Worm (Caenorhabditis elegans) whole organism, late embryonic: ENCODE measurements around the gene mltn-5.

Experiments used
- C08G9.2 ChIP-seq: sonication (generic microtip); optimal IDR thresholded peaks from 2 replicates; lab custom pipeline; 2016; ENCODE audit warnings: mild to moderate bottlenecking, missing genetic modification characterization, moderate library complexity, missing compliant biosample characterization
- F13H6.1 ChIP-seq: sonication (generic microtip); optimal IDR thresholded peaks from 2 replicates; lab custom pipeline; 2016; ENCODE audit warnings: missing genetic modification characterization, missing compliant biosample characterization
- K09A11.1 ChIP-seq: sonication (generic microtip); optimal IDR thresholded peaks from 2 replicates; lab custom pipeline; 2017; ENCODE audit warnings: antibody characterized with exemption, mild to moderate bottlenecking, missing genetic modification characterization, missing compliant biosample characterization; ENCODE audit not compliant: insufficient read depth
- Y22D7AL.16 ChIP-seq: sonication (generic microtip); optimal IDR thresholded peaks from 2 replicates; lab custom pipeline; 2016; ENCODE audit warnings: missing genetic modification characterization, missing compliant biosample characterization
- ceh-14 ChIP-seq: sonication (generic microtip); optimal IDR thresholded peaks from 2 replicates; lab custom pipeline; 2016; ENCODE audit warnings: missing genotype, missing genetic modification characterization, missing compliant biosample characterization
- ceh-18 ChIP-seq: sonication (generic microtip); optimal IDR thresholded peaks from 2 replicates; lab custom pipeline; 2016; ENCODE audit warnings: missing genetic modification characterization, missing compliant biosample characterization
- ceh-19 ChIP-seq: fragments of 200-800 bp; sonication (Bioruptor generic); optimal IDR thresholded peaks from 2 replicates; lab custom pipeline; 2018; ENCODE audit warnings: mild to moderate bottlenecking, missing genetic modification characterization, missing compliant biosample characterization
- ceh-48 ChIP-seq: sonication (generic microtip); optimal IDR thresholded peaks from 2 replicates; lab custom pipeline; 2016; ENCODE audit warnings: missing genetic modification characterization, inconsistent platforms, missing compliant biosample characterization
- ceh-9 ChIP-seq: sonication (generic microtip); optimal IDR thresholded peaks from 2 replicates; lab custom pipeline; 2016; ENCODE audit warnings: mild to moderate bottlenecking, missing genetic modification characterization, inconsistent platforms, missing compliant biosample characterization
- che-1 ChIP-seq: sonication (generic microtip); optimal IDR thresholded peaks from 2 replicates; lab custom pipeline; 2016; ENCODE audit warnings: mild to moderate bottlenecking, missing genetic modification characterization, missing compliant biosample characterization
- elt-2 ChIP-seq: sonication (generic microtip); optimal IDR thresholded peaks from 2 replicates; lab custom pipeline; 2016; ENCODE audit warnings: missing genetic modification reagents, missing genetic modification characterization, missing compliant biosample characterization
- eyg-1 ChIP-seq: sonication (generic microtip); optimal IDR thresholded peaks from 2 replicates; lab custom pipeline; 2016; ENCODE audit warnings: missing genotype, missing genetic modification characterization, missing compliant biosample characterization
- gmeb-2 ChIP-seq: sonication (generic microtip); optimal IDR thresholded peaks from 2 replicates; lab custom pipeline; 2016; ENCODE audit warnings: missing genetic modification characterization, inconsistent platforms, missing compliant biosample characterization
- hlh-13 ChIP-seq: fragments of 200-800 bp; sonication (Bioruptor generic); optimal IDR thresholded peaks from 2 replicates; lab custom pipeline; 2018; ENCODE audit warnings: mild to moderate bottlenecking, missing genetic modification characterization, missing compliant biosample characterization
- hlh-15 ChIP-seq: sonication (generic microtip); optimal IDR thresholded peaks from 2 replicates; lab custom pipeline; 2016; ENCODE audit warnings: missing genetic modification characterization, missing compliant biosample characterization
- hlh-30 ChIP-seq: sonication (generic microtip); optimal IDR thresholded peaks from 2 replicates; lab custom pipeline; 2017; ENCODE audit warnings: antibody characterized with exemption, missing genetic modification characterization, missing compliant biosample characterization; ENCODE audit not compliant: insufficient read depth
- hlh-6 ChIP-seq: sonication (generic microtip); optimal IDR thresholded peaks from 2 replicates; lab custom pipeline; 2016; ENCODE audit warnings: missing genotype, missing genetic modification characterization, missing compliant biosample characterization
- nhr-11 ChIP-seq: fragments of 150-350 bp; optimal IDR thresholded peaks from 2 replicates; lab custom pipeline; 2014; ENCODE audit warnings: missing biosample characterization, missing genetic modification characterization
- nhr-232 ChIP-seq: sonication (generic microtip); optimal IDR thresholded peaks from 2 replicates; lab custom pipeline; 2016; ENCODE audit warnings: missing genetic modification characterization, missing compliant biosample characterization
- npax-4 ChIP-seq: sonication (generic microtip); optimal IDR thresholded peaks from 2 replicates; lab custom pipeline; 2016; ENCODE audit warnings: missing genetic modification characterization, missing compliant biosample characterization
- odd-2 ChIP-seq: sonication (generic microtip); optimal IDR thresholded peaks from 2 replicates; lab custom pipeline; 2017; ENCODE audit warnings: antibody characterized with exemption, mild to moderate bottlenecking, missing genetic modification characterization, missing compliant biosample characterization
- pat-9 ChIP-seq: fragments of 200-800 bp; sonication (Bioruptor generic); optimal IDR thresholded peaks from 2 replicates; lab custom pipeline; 2018; ENCODE audit warnings: mild to moderate bottlenecking, missing genetic modification characterization, moderate library complexity, missing compliant biosample characterization
- pha-2 ChIP-seq: sonication (generic microtip); optimal IDR thresholded peaks from 2 replicates; lab custom pipeline; 2017; ENCODE audit warnings: mild to moderate bottlenecking, missing genetic modification characterization, missing compliant biosample characterization
- pha-4 ChIP-seq: fragments of 150-350 bp; optimal IDR thresholded peaks from 2 replicates; lab custom pipeline; 2018; ENCODE audit warnings: missing biosample characterization, missing genetic modification reagents, missing genetic modification characterization
- pqm-1 ChIP-seq: sonication (generic microtip); optimal IDR thresholded peaks from 2 replicates; lab custom pipeline; 2016; ENCODE audit warnings: missing genetic modification characterization, missing compliant biosample characterization
- ref-2 ChIP-seq: sonication (generic microtip); optimal IDR thresholded peaks from 2 replicates; lab custom pipeline; 2016; ENCODE audit warnings: missing genetic modification characterization, missing compliant biosample characterization
- sox-4 ChIP-seq: sonication (generic microtip); optimal IDR thresholded peaks from 2 replicates; lab custom pipeline; 2017; ENCODE audit warnings: mild to moderate bottlenecking, missing genetic modification characterization, inconsistent platforms, missing compliant biosample characterization
- tbx-2 ChIP-seq: sonication (generic microtip); optimal IDR thresholded peaks from 2 replicates; lab custom pipeline; 2016; ENCODE audit warnings: missing genetic modification characterization, missing compliant biosample characterization
- tbx-7 ChIP-seq: sonication (generic microtip); optimal IDR thresholded peaks from 2 replicates; lab custom pipeline; 2016; ENCODE audit warnings: missing genotype, missing genetic modification characterization, missing compliant biosample characterization
- ttx-3 ChIP-seq: sonication (generic microtip); optimal IDR thresholded peaks from 2 replicates; lab custom pipeline; 2016; ENCODE audit warnings: missing genetic modification reagents, missing genetic modification characterization, missing compliant biosample characterization
- unc-42 ChIP-seq: sonication (generic microtip); optimal IDR thresholded peaks from 2 replicates; lab custom pipeline; 2016; ENCODE audit warnings: missing genotype, missing genetic modification characterization, missing compliant biosample characterization
- unc-55 ChIP-seq: sonication (generic microtip); optimal IDR thresholded peaks from 2 replicates; lab custom pipeline; 2017; ENCODE audit warnings: missing biosample characterization, missing genetic modification reagents, missing genetic modification characterization
- unc-86 ChIP-seq: sonication (generic microtip); optimal IDR thresholded peaks from 2 replicates; lab custom pipeline; 2016; ENCODE audit warnings: missing genetic modification characterization, missing compliant biosample characterization
- zip-5 ChIP-seq: sonication (generic microtip); optimal IDR thresholded peaks from 2 replicates; lab custom pipeline; 2016; ENCODE audit warnings: missing genetic modification characterization, missing compliant biosample characterization
- ztf-16 ChIP-seq: sonication (generic microtip); optimal IDR thresholded peaks from 2 replicates; lab custom pipeline; 2017; ENCODE audit warnings: missing genetic modification characterization, missing compliant biosample characterization

The mltn-5 gene

ce11 chrII:13961567-13961966 lies 36.6 kb downstream of the mltn-5 start:
- TF ChIP-seq pha-2 (tag; lab: Kevin White, UChicago) (no peak), sox-4 (tag; lab: Kevin White, UChicago) (no peak)

DNA sequence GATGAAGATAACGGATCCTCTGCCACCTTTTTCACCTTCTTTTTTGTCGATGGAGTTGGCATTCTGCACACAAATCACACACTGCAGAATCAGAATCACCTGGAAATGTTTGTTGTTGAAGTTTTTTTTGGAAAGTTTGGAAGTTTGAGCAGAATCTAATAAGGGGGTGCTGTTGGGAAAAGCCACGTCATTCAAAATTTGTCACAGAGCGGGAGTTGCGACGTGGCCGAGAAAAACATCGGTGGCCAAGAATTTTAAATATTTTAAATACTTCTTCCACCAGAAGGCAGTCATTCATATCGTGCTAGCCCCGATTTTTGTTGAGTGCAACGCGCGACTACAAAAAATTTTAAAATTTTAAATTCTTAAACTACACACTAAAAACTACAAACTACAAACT lies 37.3 kb downstream of the mltn-5 start, which contains the start of gene rpi-1:
Gene rpi-1 (minus strand): TSS at position 101 of the 400 bp plus-strand sequence.
- TF ChIP-seq zip-5 (tag; lab: Kevin White, UChicago) (no peak), gmeb-2 (tag; lab: Kevin White, UChicago) (no peak), nhr-232 (tag; lab: Kevin White, UChicago) (no peak), unc-55 (no peak), hlh-15 (tag; lab: Kevin White, UChicago) (no peak), hlh-30 (no peak), hlh-13 (GFP tag; lab: Kevin White, UChicago) (no peak), ceh-9 (tag; lab: Kevin White, UChicago) (no peak), unc-86 (tag; lab: Kevin White, UChicago) (no peak), ceh-48 (tag; lab: Kevin White, UChicago) (no peak), K09A11.1 (tag; lab: Kevin White, UChicago) (no peak), elt-2 (tag; lab: Kevin White, UChicago) (no peak), tbx-2 (tag; lab: Kevin White, UChicago) (no peak), ceh-19 (GFP tag; lab: Kevin White, UChicago) (no peak), sox-4 (tag; lab: Kevin White, UChicago) (no peak), eyg-1 (tag; lab: Kevin White, UChicago) (no peak), ceh-18 (tag; lab: Kevin White, UChicago) (no peak)

DNA sequence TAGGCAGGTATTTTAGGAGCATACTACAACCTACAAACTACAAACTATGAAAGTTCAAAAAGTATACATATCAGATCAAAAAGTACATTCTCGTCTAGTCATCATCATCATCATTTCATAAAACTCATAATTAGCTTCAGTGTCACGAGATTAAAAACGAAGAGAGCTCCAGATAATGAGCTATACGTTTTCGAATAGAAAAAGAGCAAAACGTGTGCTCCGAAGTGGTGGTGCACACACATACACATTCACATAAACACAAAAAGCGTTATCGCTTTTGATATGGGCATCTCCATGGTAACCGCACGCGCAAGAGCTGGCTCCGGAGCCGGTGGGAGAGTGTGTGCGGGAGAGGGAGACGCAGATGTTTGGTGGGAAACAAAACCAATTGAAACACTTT lies 39.3 kb downstream of the mltn-5 start:
- TF ChIP-seq ceh-14 (tag; lab: Kevin White, UChicago): peak; percentile 17
- TF ChIP-seq ceh-48 (tag; lab: Kevin White, UChicago): no peak

DNA sequence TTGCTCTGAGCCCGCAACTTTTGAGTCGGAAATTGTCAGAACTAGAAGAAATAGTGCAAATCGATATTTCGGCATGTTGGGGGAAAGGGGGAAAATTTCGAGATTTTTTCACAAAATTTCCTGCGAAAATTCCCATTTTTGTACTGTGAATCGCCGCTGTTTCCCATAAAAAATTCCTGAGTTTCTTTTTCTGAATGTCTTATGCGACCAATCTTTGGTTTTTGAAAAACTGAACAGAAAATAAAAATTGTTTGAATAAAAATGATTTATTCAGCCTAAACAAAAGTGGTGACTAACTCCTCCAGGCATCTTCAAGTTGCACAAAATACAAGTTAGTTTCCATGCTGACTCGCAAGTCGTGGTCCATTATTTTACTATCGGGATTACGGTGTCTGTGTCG lies 41.2 kb downstream of the mltn-5 start, which contains the start of gene W07G1.7:
Gene W07G1.7 (minus strand): TSS at position 101 of the 400 bp plus-strand sequence.
- no peak for TF ChIP-seq ceh-48 (tag; lab: Kevin White, UChicago)
- TF ChIP-seq hlh-6 (tag; lab: Kevin White, UChicago): no peak
- no peak for TF ChIP-seq che-1 (tag; lab: Kevin White, UChicago)
- no peak for TF ChIP-seq ttx-3 (tag; lab: Kevin White, UChicago)
- no peak for TF ChIP-seq pqm-1 (tag; lab: Kevin White, UChicago)
- no peak for TF ChIP-seq ref-2 (tag; lab: Kevin White, UChicago)
- TF ChIP-seq ceh-14 (tag; lab: Kevin White, UChicago): no peak
- no peak for TF ChIP-seq pat-9 (tag; lab: Kevin White, UChicago)
- no peak for TF ChIP-seq hlh-13 (GFP tag; lab: Kevin White, UChicago)
- TF ChIP-seq, all 69 proteins: peak for 0

DNA sequence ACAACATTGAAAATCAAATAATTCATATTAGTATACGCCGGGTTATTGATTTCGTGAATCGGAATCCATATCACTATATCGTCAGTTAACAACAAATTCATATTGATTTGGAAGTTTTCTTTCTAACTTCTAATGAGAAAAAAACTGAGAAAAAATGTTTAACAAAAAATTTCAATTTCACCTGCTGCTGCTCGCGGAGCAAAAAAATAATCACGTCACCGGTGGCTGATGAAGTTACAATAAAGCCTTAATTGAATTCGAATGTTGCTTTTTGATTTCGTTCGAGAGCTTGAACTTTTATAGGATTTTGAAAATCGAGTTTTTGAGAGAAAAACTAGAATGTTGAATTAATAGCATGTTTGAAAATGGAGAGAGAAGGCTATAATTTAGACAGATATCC lies 44.0 kb downstream of the mltn-5 start, which contains the start of gene sre-43:
Gene sre-43 (minus strand): TSS at position 101 of the 400 bp plus-strand sequence.
- TF ChIP-seq F13H6.1: no peak
- no peak for TF ChIP-seq Y22D7AL.16 (tag; lab: Kevin White, UChicago)
- TF ChIP-seq ztf-16: no peak
- no peak for TF ChIP-seq elt-2 (tag; lab: Kevin White, UChicago)
- TF ChIP-seq unc-42 (tag; lab: Kevin White, UChicago): no peak
- no peak for TF ChIP-seq tbx-2 (tag; lab: Kevin White, UChicago)
- TF ChIP-seq pha-2 (tag; lab: Kevin White, UChicago): no peak
- no peak for TF ChIP-seq hlh-30
- TF ChIP-seq ceh-19 (GFP tag; lab: Kevin White, UChicago): no peak

ce11 chrII:13972199-13972598 lies 47.2 kb downstream of the mltn-5 start:
- TF ChIP-seq pat-9 (tag; lab: Kevin White, UChicago) (no peak), tbx-2 (tag; lab: Kevin White, UChicago) (no peak), tbx-7 (tag; lab: Kevin White, UChicago) (no peak), npax-4 (tag; lab: Kevin White, UChicago) (no peak), nhr-11 (tag; lab: Kevin White, UChicago) (no peak), hlh-13 (GFP tag; lab: Kevin White, UChicago) (no peak), pha-4 (tag; lab: Kevin White, UChicago) (no peak), C08G9.2 (tag; lab: Kevin White, UChicago) (no peak), pqm-1 (tag; lab: Kevin White, UChicago) (no peak), odd-2 (tag; lab: Kevin White, UChicago) (no peak)
